Worm (Caenorhabditis elegans) whole organism, mixed stage, embryonic: Measurements from ENCODE around the gene srbc-55.
A peak's percentile ranks its signal among the peaks of the same experiment; 100 is the strongest.

Source experiments
- M03D4.4 ChIP-seq: sonication (generic microtip); optimal IDR thresholded peaks from 2 replicates; lab custom pipeline; 2017; ENCODE audit warnings: mild to moderate bottlenecking, missing genetic modification characterization, missing compliant biosample characterization
- bed-3 ChIP-seq: fragments of 200-800 bp; sonication (Bioruptor generic); optimal IDR thresholded peaks from 3 replicates; lab custom pipeline; 2018; ENCODE audit warnings: mild to moderate bottlenecking, missing genetic modification characterization, moderate library complexity, missing compliant biosample characterization
- blmp-1 ChIP-seq: fragments of 150-350 bp; optimal IDR thresholded peaks from 2 replicates; lab custom pipeline; 2014; ENCODE audit warnings: missing biosample characterization, missing genetic modification characterization
- ceh-39 ChIP-seq: fragments of 150-350 bp; optimal IDR thresholded peaks from 2 replicates; lab custom pipeline; 2014; ENCODE audit warnings: missing biosample characterization, missing genetic modification characterization
- ceh-43 ChIP-seq: fragments of 200-800 bp; sonication (Bioruptor generic); optimal IDR thresholded peaks from 2 replicates; lab custom pipeline; 2018; ENCODE audit warnings: mild to moderate bottlenecking, missing genetic modification characterization, moderate library complexity, missing compliant biosample characterization
- ceh-83 ChIP-seq: fragments of 200-800 bp; sonication (Bioruptor generic); optimal IDR thresholded peaks from 2 replicates; lab custom pipeline; 2018; ENCODE audit warnings: mild to moderate bottlenecking, missing genetic modification characterization, missing compliant biosample characterization
- ces-1 ChIP-seq: fragments of 150-350 bp; optimal IDR thresholded peaks from 2 replicates; lab custom pipeline; 2014; ENCODE audit warnings: missing biosample characterization, missing genetic modification reagents, missing genetic modification characterization
- cnd-1 ChIP-seq: fragments of 200-800 bp; sonication (Bioruptor generic); optimal IDR thresholded peaks from 2 replicates; lab custom pipeline; 2018; ENCODE audit warnings: mild to moderate bottlenecking, missing genetic modification characterization, missing compliant biosample characterization
- drap-1 ChIP-seq: fragments of 200-800 bp; sonication (Bioruptor generic); optimal IDR thresholded peaks from 3 replicates; lab custom pipeline; 2018; ENCODE audit warnings: mild to moderate bottlenecking, missing genetic modification characterization, missing compliant biosample characterization
- elt-1 ChIP-seq: sonication (generic microtip); optimal IDR thresholded peaks from 2 replicates; lab custom pipeline; 2017; ENCODE audit warnings: missing genetic modification characterization, mild to moderate bottlenecking, missing compliant biosample characterization, antibody characterized with exemption, moderate library complexity, borderline replicate concordance; ENCODE audit not compliant: insufficient read depth
- elt-3 ChIP-seq: fragments of 150-350 bp; optimal IDR thresholded peaks from 2 replicates; lab custom pipeline; 2014; ENCODE audit warnings: missing biosample characterization, missing genetic modification characterization
- flh-1 ChIP-seq: fragments of 200-800 bp; sonication (Bioruptor generic); optimal IDR thresholded peaks from 2 replicates; lab custom pipeline; 2018; ENCODE audit warnings: mild to moderate bottlenecking, missing genetic modification characterization, moderate library complexity, missing compliant biosample characterization
- ham-2 ChIP-seq: fragments of 200-800 bp; sonication (Bioruptor generic); optimal IDR thresholded peaks from 2 replicates; lab custom pipeline; 2018; ENCODE audit warnings: mild to moderate bottlenecking, missing genetic modification characterization, missing compliant biosample characterization
- hlh-1 ChIP-seq: fragments of 150-350 bp; optimal IDR thresholded peaks from 2 replicates; lab custom pipeline; 2014; ENCODE audit warnings: missing biosample characterization, missing genetic modification reagents, missing genetic modification characterization
- lin-13 ChIP-seq: fragments of 150-350 bp; optimal IDR thresholded peaks from 2 replicates; lab custom pipeline; 2014; ENCODE audit warnings: missing biosample characterization, missing genetic modification characterization
- lin-32 ChIP-seq: fragments of 200-800 bp; sonication (Bioruptor generic); optimal IDR thresholded peaks from 2 replicates; lab custom pipeline; 2018; ENCODE audit warnings: mild to moderate bottlenecking, missing genetic modification characterization, missing compliant biosample characterization
- lsy-2 ChIP-seq: fragments of 150-350 bp; optimal IDR thresholded peaks from 2 replicates; lab custom pipeline; 2014; ENCODE audit warnings: missing biosample characterization, missing genetic modification characterization
- mab-5 ChIP-seq: fragments of 150-350 bp; optimal IDR thresholded peaks from 2 replicates; lab custom pipeline; 2014; ENCODE audit warnings: missing biosample characterization, missing genetic modification characterization
- mep-1 ChIP-seq: fragments of 150-350 bp; optimal IDR thresholded peaks from 2 replicates; lab custom pipeline; 2017; ENCODE audit warnings: missing biosample characterization, missing genetic modification reagents, missing genetic modification characterization, inconsistent platforms
- mls-2 ChIP-seq: sonication (generic microtip); optimal IDR thresholded peaks from 2 replicates; lab custom pipeline; 2016; ENCODE audit warnings: mild to moderate bottlenecking, missing genetic modification characterization, moderate library complexity, missing compliant biosample characterization
- nhr-12 ChIP-seq: fragments of 150-350 bp; optimal IDR thresholded peaks from 2 replicates; lab custom pipeline; 2014; ENCODE audit warnings: missing biosample characterization, missing genetic modification characterization
- nhr-2 ChIP-seq: fragments of 150-350 bp; optimal IDR thresholded peaks from 2 replicates; lab custom pipeline; 2014; ENCODE audit warnings: missing biosample characterization, missing genetic modification characterization
- nhr-237 ChIP-seq: fragments of 150-350 bp; optimal IDR thresholded peaks from 2 replicates; lab custom pipeline; 2014; ENCODE audit warnings: missing biosample characterization, missing genetic modification characterization
- nhr-28 ChIP-seq: fragments of 150-350 bp; optimal IDR thresholded peaks from 2 replicates; lab custom pipeline; 2014; ENCODE audit warnings: missing biosample characterization, missing genetic modification characterization
- nhr-76 ChIP-seq: sonication (generic microtip); optimal IDR thresholded peaks from 2 replicates; lab custom pipeline; 2017; ENCODE audit warnings: missing biosample characterization, missing genetic modification characterization
- pha-4 ChIP-seq: fragments of 150-350 bp; optimal IDR thresholded peaks from 2 replicates; lab custom pipeline; 2018; ENCODE audit warnings: missing biosample characterization, missing genetic modification reagents, missing genetic modification characterization
- sem-2 ChIP-seq: fragments of 200-800 bp; sonication (Bioruptor generic); optimal IDR thresholded peaks from 2 replicates; lab custom pipeline; 2018; ENCODE audit warnings: mild to moderate bottlenecking, missing genetic modification characterization, missing compliant biosample characterization
- snpc-4 ChIP-seq: fragments of 150-350 bp; optimal IDR thresholded peaks from 2 replicates; lab custom pipeline; 2014; ENCODE audit warnings: missing biosample characterization, missing genetic modification characterization
- sptf-1 ChIP-seq: sonication (generic microtip); optimal IDR thresholded peaks from 2 replicates; lab custom pipeline; 2017; ENCODE audit warnings: mild to moderate bottlenecking, missing genetic modification characterization, moderate library complexity, missing compliant biosample characterization
- tbx-8 ChIP-seq: fragments of 200-800 bp; sonication (Bioruptor generic); optimal IDR thresholded peaks from 2 replicates; lab custom pipeline; 2018; ENCODE audit warnings: mild to moderate bottlenecking, missing genetic modification characterization, moderate library complexity, missing compliant biosample characterization
- unc-120 ChIP-seq: sonication (generic microtip); optimal IDR thresholded peaks from 2 replicates; lab custom pipeline; 2017; ENCODE audit warnings: missing genetic modification characterization, missing compliant biosample characterization; ENCODE audit not compliant: poor library complexity, severe bottlenecking
- unc-39 ChIP-seq: fragments of 150-350 bp; optimal IDR thresholded peaks from 2 replicates; lab custom pipeline; 2014; ENCODE audit warnings: missing biosample characterization, missing genetic modification characterization
- unc-62 ChIP-seq: fragments of 150-350 bp; optimal IDR thresholded peaks from 2 replicates; lab custom pipeline; 2014; ENCODE audit warnings: missing biosample characterization, missing genetic modification reagents, missing genetic modification characterization
- zip-8 ChIP-seq: fragments of 150-350 bp; optimal IDR thresholded peaks from 2 replicates; lab custom pipeline; 2014; ENCODE audit warnings: missing biosample characterization, missing genetic modification characterization
- ztf-11 ChIP-seq: fragments of 150-350 bp; optimal IDR thresholded peaks from 2 replicates; lab custom pipeline; 2014; ENCODE audit warnings: missing biosample characterization, missing genetic modification characterization

The srbc-55 gene

ce11 chrV:15829907-15830306, at the start of gene srbc-55:
Gene srbc-55, minus strand, starts transcription at chrV:15830007.
- TF ChIP-seq pha-4 (tag; lab: Kevin White, UChicago) (no peak), lsy-2 (tag; lab: Kevin White, UChicago) (no peak), unc-120 (tag; lab: Kevin White, UChicago) (no peak), lin-32 (GFP tag; lab: Kevin White, UChicago) (no peak), cnd-1 (tag; lab: Kevin White, UChicago) (no peak), hlh-1 (no peak), unc-39 (tag; lab: Kevin White, UChicago) (no peak), ceh-83 (GFP tag; lab: Kevin White, UChicago) (no peak), flh-1 (GFP tag; lab: Kevin White, UChicago) (no peak), unc-62 (no peak), ceh-39 (tag; lab: Kevin White, UChicago) (no peak), lin-13 (no peak), ham-2 (GFP tag; lab: Kevin White, UChicago) (no peak)

ce11 chrV:15879508-15879907, 49.7 kb upstream of the srbc-55 start, which contains the start of gene nhr-84:
Gene nhr-84, minus strand, starts transcription at chrV:15879608.
- TF ChIP-seq mep-1 (tag; lab: Kevin White, UChicago) (no peak), nhr-12 (tag; lab: Kevin White, UChicago) (no peak), ceh-83 (GFP tag; lab: Kevin White, UChicago) (no peak), ham-2 (GFP tag; lab: Kevin White, UChicago) (no peak), sem-2 (no peak), hlh-1 (no peak)

- TF ChIP-seq snpc-4 (tag; lab: Kevin White, UChicago), result no peak
- TF ChIP-seq unc-62, result no peak
- TF ChIP-seq sem-2, result no peak
- no peak for TF ChIP-seq nhr-76
- TF ChIP-seq ces-1, result no peak
- no peak for TF ChIP-seq flh-1 (GFP tag; lab: Kevin White, UChicago)
- no peak for TF ChIP-seq hlh-1
- no peak for TF ChIP-seq ham-2 (GFP tag; lab: Kevin White, UChicago)
- TF ChIP-seq, all 35 proteins: peak for 0
Observed at ce11 chrV:15876308-15876707, 46.5 kb upstream of the srbc-55 start, which contains the start of gene nhr-102. Gene nhr-102, minus strand, starts transcription at chrV:15876408.

ce11 chrV:15873762-15874161, 44.0 kb upstream of the srbc-55 start:
- TF ChIP-seq lin-13 (peak; percentile 85), nhr-237 (tag; lab: Kevin White, UChicago) (peak; percentile 63), nhr-2 (tag; lab: Kevin White, UChicago) (no peak), M03D4.4 (tag; lab: Kevin White, UChicago) (peak; percentile 99), lin-32 (GFP tag; lab: Kevin White, UChicago) (peak; percentile 99), flh-1 (GFP tag; lab: Kevin White, UChicago) (peak; percentile 98), elt-1 (tag; lab: Kevin White, UChicago) (peak; percentile 44), snpc-4 (tag; lab: Kevin White, UChicago) (no peak), zip-8 (tag; lab: Kevin White, UChicago) (peak; percentile 3), ham-2 (GFP tag; lab: Kevin White, UChicago) (peak; percentile 99), ceh-39 (tag; lab: Kevin White, UChicago) (peak; percentile 18), nhr-12 (tag; lab: Kevin White, UChicago) (peak; percentile 71), ztf-11 (tag; lab: Kevin White, UChicago) (peak; percentile 82), mab-5 (tag; lab: Kevin White, UChicago) (no peak), drap-1 (GFP tag; lab: Kevin White, UChicago) (peak; percentile 100), unc-120 (tag; lab: Kevin White, UChicago) (peak; percentile 99), tbx-8 (GFP tag; lab: Kevin White, UChicago) (peak; percentile 99), hlh-1 (peak; percentile 24), mls-2 (tag; lab: Kevin White, UChicago) (peak; percentile 100), ceh-43 (peak; percentile 98), nhr-76 (peak; percentile 68), bed-3 (GFP tag; lab: Kevin White, UChicago) (peak; percentile 98), ceh-83 (GFP tag; lab: Kevin White, UChicago) (peak; percentile 100), nhr-28 (tag; lab: Kevin White, UChicago) (peak; percentile 92), mep-1 (tag; lab: Kevin White, UChicago) (peak; percentile 71), blmp-1 (no peak), unc-62 (peak; percentile 85), lsy-2 (tag; lab: Kevin White, UChicago) (peak; percentile 52), cnd-1 (tag; lab: Kevin White, UChicago) (peak; percentile 99), unc-39 (tag; lab: Kevin White, UChicago) (peak; percentile 84), sem-2 (peak; percentile 97), ces-1 (no peak), elt-3 (tag; lab: Kevin White, UChicago) (no peak), pha-4 (tag; lab: Kevin White, UChicago) (peak; percentile 73), sptf-1 (tag; lab: Kevin White, UChicago) (peak; percentile 99)
